Fruit fly (Drosophila melanogaster) whole organism, wandering third instar larva: ENCODE results near the gene eg.

ENCODE experiments used
- CrebA ChIP-seq: fragments of 200-800 bp; sonication (Bioruptor generic); optimal IDR thresholded peaks from 2 replicates; lab custom pipeline; 2016; ENCODE audit warnings: missing biosample characterization, mild to moderate bottlenecking, missing genetic modification characterization, borderline replicate concordance
- GATAd ChIP-seq: sonication (Bioruptor generic); optimal IDR thresholded peaks from 2 replicates; lab custom pipeline; 2016; ENCODE audit warnings: missing biosample characterization, missing genetic modification characterization
- Jra ChIP-seq: sonication (Bioruptor generic); optimal IDR thresholded peaks from 2 replicates; lab custom pipeline; 2016; ENCODE audit warnings: missing biosample characterization, missing genetic modification characterization
- Mio ChIP-seq: sonication (Bioruptor generic); optimal IDR thresholded peaks from 2 replicates; lab custom pipeline; 2016; ENCODE audit warnings: missing biosample characterization, missing genetic modification characterization
- Myc ChIP-seq: fragments of >200 bp; optimal IDR thresholded peaks from 2 replicates; lab custom pipeline; 2017
- Rel ChIP-seq, 2 experiments: fragments of 200-800 bp; sonication (Bioruptor generic) in 1 of 2; optimal IDR thresholded peaks; 2 replicates in 1 of 2; 3 replicates in 1 of 2; lab custom pipeline; 2016 to 2019; ENCODE audit warnings: mild to moderate bottlenecking in 2 of 2, missing biosample characterization in 2 of 2, missing genetic modification characterization in 2 of 2, moderate library complexity in 1 of 2
- Vsx2 ChIP-seq: fragments of 200-300, 225-300 bp; sonication (Bioruptor generic); optimal IDR thresholded peaks from 2 replicates; lab custom pipeline; 2018; ENCODE audit warnings: missing biosample characterization, missing genetic modification characterization; ENCODE audit not compliant: partially characterized antibody
- br ChIP-seq: fragments of 200-800 bp; sonication (Bioruptor generic); optimal IDR thresholded peaks from 2 replicates; lab custom pipeline; 2016; ENCODE audit warnings: missing biosample characterization, missing genetic modification characterization
- brk ChIP-seq: fragments of 200-800 bp; sonication (Bioruptor generic); optimal IDR thresholded peaks from 2 replicates; lab custom pipeline; 2016; ENCODE audit warnings: missing biosample characterization, mild to moderate bottlenecking, missing genetic modification characterization
- dl ChIP-seq, 2 experiments: fragments of 175-275, 200-275 bp in 1 of 2; fragments of 200-275 bp in 1 of 2; sonication (Bioruptor generic); optimal IDR thresholded peaks; lab custom pipeline; 2018; ENCODE audit warnings: mild to moderate bottlenecking in 2 of 2, missing biosample characterization in 2 of 2, missing genetic modification characterization in 2 of 2, moderate library complexity in 2 of 2; ENCODE audit not compliant: partially characterized antibody in 2 of 2, insufficient read depth in 1 of 2
- dsf ChIP-seq: sonication (Bioruptor generic); optimal IDR thresholded peaks from 2 replicates; lab custom pipeline; 2016; ENCODE audit warnings: missing biosample characterization, missing genetic modification characterization, borderline replicate concordance
- h ChIP-seq: fragments of 200-800 bp; sonication (Bioruptor generic); optimal IDR thresholded peaks from 3 replicates; lab custom pipeline; 2016; ENCODE audit warnings: missing biosample characterization, mild to moderate bottlenecking, missing genetic modification characterization
- tai ChIP-seq: sonication (Bioruptor generic); optimal IDR thresholded peaks from 2 replicates; lab custom pipeline; 2016; ENCODE audit warnings: missing biosample characterization, missing genetic modification characterization

- TF ChIP-seq Myc (lab: Kevin White, UChicago) (no peak), h (no peak), brk (GFP tag; lab: Kevin White, UChicago) (no peak), Vsx2 (GFP tag; lab: Kevin White, UChicago) (no peak), Mio (GFP tag; lab: Kevin White, UChicago) (no peak), Rel (GFP tag; optimal IDR thresholded peaks at IDR 0.05; lab: Kevin White, UChicago) (no peak), Rel (tag; optimal IDR thresholded peaks at IDR 0.05; lab: Kevin White, UChicago) (no peak), dl (GFP tag; optimal IDR thresholded peaks at IDR 0.05; lab: Kevin White, UChicago; ENCODE audit: insufficient read depth in 1 of 2, partially characterized antibody in 2 of 2) (no peak), CrebA (GFP tag; lab: Kevin White, UChicago) (no peak), br (GFP tag; lab: Kevin White, UChicago) (no peak), dsf (no peak), Jra (GFP tag; lab: Kevin White, UChicago) (no peak), GATAd (GFP tag; lab: Kevin White, UChicago) (no peak), tai (GFP tag; lab: Kevin White, UChicago) (no peak)
Measured at dm6 chr3L:21843307-21843706, 34.8 kb downstream of the eg start.
